Worm (Caenorhabditis elegans): ENCODE results near the gene ZK1290.11.

DNA sequence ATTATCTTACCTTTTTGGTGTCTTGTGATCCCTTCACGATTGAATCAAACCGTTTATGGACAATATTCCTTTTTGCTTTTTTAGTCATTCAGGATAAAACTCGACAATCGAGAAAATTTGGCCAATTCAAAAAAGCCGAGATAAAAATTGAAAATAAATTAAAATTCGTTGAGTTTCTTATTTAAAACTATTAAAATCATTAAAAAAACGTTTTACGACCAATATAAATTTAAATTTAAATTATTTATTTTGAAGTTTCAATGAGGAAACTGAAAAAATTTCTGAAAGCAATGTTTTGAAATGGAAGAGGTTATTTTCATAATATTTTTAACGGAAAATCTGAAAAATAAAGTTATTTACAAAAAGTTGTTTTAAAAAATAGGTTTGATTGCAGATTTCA lies 38.1 kb downstream of the ZK1290.11 start, which contains the start of gene ZK1290.15:
- no peak for TF ChIP-seq pha-4 (tag; optimal IDR thresholded peaks at IDR 0.05)
- no peak for TF ChIP-seq ceh-16 (tag; optimal IDR thresholded peaks at IDR 0.05)
- no peak for TF ChIP-seq elt-3 (tag; optimal IDR thresholded peaks at IDR 0.05)
- TF ChIP-seq eor-1 (tag; optimal IDR thresholded peaks at IDR 0.05), result no peak
- TF ChIP-seq ama-1 (optimal IDR thresholded peaks at IDR 0.05), result no peak
- no peak for TF ChIP-seq nhr-76 (tag; optimal IDR thresholded peaks at IDR 0.05)
- TF ChIP-seq nhr-28 (tag; optimal IDR thresholded peaks at IDR 0.05), result no peak
- TF ChIP-seq egl-27 (tag; optimal IDR thresholded peaks at IDR 0.05), result no peak
- TF ChIP-seq nhr-67 (tag; optimal IDR thresholded peaks at IDR 0.05), result no peak
- no peak for TF ChIP-seq skn-1 (tag; optimal IDR thresholded peaks at IDR 0.05)
- no peak for TF ChIP-seq nhr-12 (tag; optimal IDR thresholded peaks at IDR 0.05)
- no peak for TF ChIP-seq ztf-4 (tag; optimal IDR thresholded peaks at IDR 0.05)

Measured in whole organism, L3 larva.